Fruit fly (Drosophila melanogaster) whole organism, prepupa: ENCODE data around the gene CG12983.

Experiments used
- Blimp-1 ChIP-seq: fragments of 200-800 bp; sonication (Bioruptor generic); optimal IDR thresholded peaks from 3 replicates; lab custom pipeline; 2017; ENCODE audit warnings: missing biosample characterization, missing genetic modification characterization, mild to moderate bottlenecking, moderate library complexity, missing genetic modification reagents
- CG10631 ChIP-seq: fragments of 200-800 bp; sonication (Bioruptor generic); optimal IDR thresholded peaks from 2 replicates; lab custom pipeline; 2016; ENCODE audit warnings: missing biosample characterization, missing genetic modification characterization
- CG10669 ChIP-seq: fragments of 200-800 bp; sonication (Bioruptor generic); optimal IDR thresholded peaks from 3 replicates; lab custom pipeline; 2018; ENCODE audit warnings: missing biosample characterization, mild to moderate bottlenecking, missing genetic modification characterization, moderate library complexity
- CG11294 ChIP-seq: fragments of 200-800 bp; sonication (Bioruptor generic); IDR thresholded peaks from 2 replicates; pipeline ENCODE4 v1.3.6; 2022; ENCODE audit warnings: missing biosample characterization, missing genetic modification characterization
- CG11762 ChIP-seq: fragments of 200-800 bp; sonication (Bioruptor generic); optimal IDR thresholded peaks from 3 replicates; lab custom pipeline; 2016; ENCODE audit warnings: missing biosample characterization, missing genetic modification characterization; ENCODE audit not compliant: insufficient read depth
- CG11902 ChIP-seq: fragments of 200-800 bp; sonication (Bioruptor generic); optimal IDR thresholded peaks from 3 replicates; lab custom pipeline; 2016; ENCODE audit warnings: missing biosample characterization, missing genetic modification characterization
- CG15336 ChIP-seq: fragments of 200-800 bp; sonication (Bioruptor generic); IDR thresholded peaks from 2 replicates; pipeline ENCODE4 v1.3.6; 2022; ENCODE audit warnings: missing biosample characterization, missing genetic modification characterization
- CG1621 ChIP-seq: fragments of 200-800 bp; sonication (Bioruptor generic); optimal IDR thresholded peaks from 3 replicates; lab custom pipeline; 2018; ENCODE audit warnings: missing biosample characterization, mild to moderate bottlenecking, missing genetic modification characterization
- CG16779 ChIP-seq: fragments of 200-800 bp; sonication (Bioruptor generic); optimal IDR thresholded peaks from 3 replicates; lab custom pipeline; 2017; ENCODE audit warnings: missing biosample characterization, mild to moderate bottlenecking, missing genetic modification characterization
- CG3032 ChIP-seq: fragments of 200-800 bp; optimal IDR thresholded peaks from 2 replicates; lab custom pipeline; 2019; ENCODE audit warnings: missing biosample characterization, mild to moderate bottlenecking, missing genetic modification characterization, moderate library complexity
- CG32006 ChIP-seq: fragments of 200-800 bp; sonication (Bioruptor generic); optimal IDR thresholded peaks from 3 replicates; lab custom pipeline; 2017; ENCODE audit warnings: missing biosample characterization, mild to moderate bottlenecking, missing genetic modification characterization
- CG34406 ChIP-seq: fragments of 200-800 bp; sonication (Bioruptor generic); optimal IDR thresholded peaks from 3 replicates; lab custom pipeline; 2016; ENCODE audit warnings: missing biosample characterization, missing genetic modification characterization
- CG3919 ChIP-seq: fragments of 200-800 bp; sonication (Bioruptor generic); optimal IDR thresholded peaks from 3 replicates; lab custom pipeline; 2016; ENCODE audit warnings: missing biosample characterization, missing genetic modification characterization
- CG4318 ChIP-seq: fragments of 200-800 bp; sonication (Bioruptor generic); optimal IDR thresholded peaks from 3 replicates; lab custom pipeline; 2017; ENCODE audit warnings: missing biosample characterization, mild to moderate bottlenecking, missing genetic modification characterization
- CG6276 ChIP-seq: fragments of 200-800 bp; sonication (Bioruptor generic); optimal IDR thresholded peaks from 2 replicates; lab custom pipeline; 2017; ENCODE audit warnings: missing biosample characterization, mild to moderate bottlenecking, missing genetic modification characterization
- CG6808 ChIP-seq: fragments of 200-800 bp; sonication (Bioruptor generic); optimal IDR thresholded peaks from 3 replicates; lab custom pipeline; 2017; ENCODE audit warnings: missing biosample characterization, missing genetic modification characterization, mild to moderate bottlenecking, moderate library complexity, missing genetic modification reagents
- CG6854 ChIP-seq: fragments of 200-800 bp; sonication (Bioruptor generic); optimal IDR thresholded peaks from 2 replicates; lab custom pipeline; 2017; ENCODE audit warnings: missing biosample characterization, mild to moderate bottlenecking, missing genetic modification characterization
- CG7368 ChIP-seq: fragments of 200-800 bp; sonication (Bioruptor generic); optimal IDR thresholded peaks from 3 replicates; lab custom pipeline; 2016; ENCODE audit warnings: missing biosample characterization, missing genetic modification characterization
- CG8119 ChIP-seq: fragments of 200-800 bp; sonication (Bioruptor generic); IDR thresholded peaks from 3 replicates; pipeline ENCODE4 v1.3.6; 2022; ENCODE audit warnings: missing biosample characterization, missing genetic modification characterization
- CG8319 ChIP-seq: fragments of 200-800 bp; sonication (Bioruptor generic); optimal IDR thresholded peaks from 3 replicates; lab custom pipeline; 2016; ENCODE audit warnings: missing biosample characterization, missing genetic modification characterization
- CG8632 ChIP-seq: fragments of 200-800 bp; sonication (Bioruptor generic); optimal IDR thresholded peaks from 3 replicates; lab custom pipeline; 2016; ENCODE audit warnings: missing biosample characterization, missing genetic modification characterization
- CG9139 ChIP-seq: fragments of 200-800 bp; sonication (Bioruptor generic); optimal IDR thresholded peaks from 3 replicates; lab custom pipeline; 2017; ENCODE audit warnings: missing biosample characterization, mild to moderate bottlenecking, missing genetic modification characterization
- Eip75B ChIP-seq: fragments of 200-800 bp; sonication (Bioruptor generic); optimal IDR thresholded peaks from 3 replicates; lab custom pipeline; 2016; ENCODE audit warnings: missing biosample characterization, missing genetic modification characterization
- Eip78C ChIP-seq: fragments of 200-800 bp; sonication (Bioruptor generic); peaks from one replicate; lab custom pipeline; 2016; ENCODE audit warnings: missing biosample characterization, missing genetic modification characterization
- Eip93F ChIP-seq: fragments of 200-800 bp; sonication (Bioruptor generic); optimal IDR thresholded peaks from 2 replicates; lab custom pipeline; 2016; ENCODE audit warnings: missing biosample characterization, mild to moderate bottlenecking, missing genetic modification characterization
- Ets21C ChIP-seq: fragments of 200-800 bp; sonication (Bioruptor generic); optimal IDR thresholded peaks from 3 replicates; lab custom pipeline; 2016; ENCODE audit warnings: missing biosample characterization, missing genetic modification characterization
- Ets96B ChIP-seq: fragments of 200-800 bp; optimal IDR thresholded peaks from 2 replicates; lab custom pipeline; 2019; ENCODE audit warnings: missing biosample characterization, mild to moderate bottlenecking, missing genetic modification characterization, moderate library complexity
- Gug ChIP-seq: fragments of 200-800 bp; sonication (Bioruptor generic); IDR thresholded peaks from 2 replicates; pipeline ENCODE4 v1.3.6; 2022; ENCODE audit warnings: missing biosample characterization, missing genetic modification characterization
- Hr38 ChIP-seq: sonication (Bioruptor generic); optimal IDR thresholded peaks from 2 replicates; lab custom pipeline; 2016; ENCODE audit warnings: missing biosample characterization, missing genetic modification characterization
- Hr39 ChIP-seq: fragments of 200-800 bp; sonication (Bioruptor generic); optimal IDR thresholded peaks from 2 replicates; lab custom pipeline; 2016; ENCODE audit warnings: missing biosample characterization, missing genetic modification characterization
- Hr4 ChIP-seq: fragments of 200-800 bp; sonication (Bioruptor generic); optimal IDR thresholded peaks from 3 replicates; lab custom pipeline; 2016; ENCODE audit warnings: missing biosample characterization, missing genetic modification characterization
- Lpt ChIP-seq: fragments of 200-800 bp; sonication (Bioruptor generic); optimal IDR thresholded peaks from 3 replicates; lab custom pipeline; 2016; ENCODE audit warnings: missing biosample characterization, missing genetic modification characterization
- Met ChIP-seq: fragments of 200-800 bp; sonication (Bioruptor generic); optimal IDR thresholded peaks from 3 replicates; lab custom pipeline; 2016; ENCODE audit warnings: missing biosample characterization, missing genetic modification characterization
- OdsH ChIP-seq: fragments of 200-800 bp; sonication (Bioruptor generic); optimal IDR thresholded peaks from 3 replicates; lab custom pipeline; 2016; ENCODE audit warnings: missing biosample characterization, missing genetic modification characterization
- Smox ChIP-seq: fragments of 200-800 bp; sonication (Bioruptor generic); optimal IDR thresholded peaks from 3 replicates; lab custom pipeline; 2016; ENCODE audit warnings: missing biosample characterization, missing genetic modification characterization
- Sox102F ChIP-seq: fragments of 200-800 bp; sonication (Bioruptor generic); optimal IDR thresholded peaks from 2 replicates; lab custom pipeline; 2016; ENCODE audit warnings: missing biosample characterization, mild to moderate bottlenecking, missing genetic modification characterization
- Sox15 ChIP-seq: fragments of 200-800 bp; sonication (Bioruptor generic); optimal IDR thresholded peaks from 3 replicates; lab custom pipeline; 2016; ENCODE audit warnings: missing biosample characterization, missing genetic modification characterization
- achi ChIP-seq: fragments of 200-800 bp; sonication (Bioruptor generic); optimal IDR thresholded peaks from 3 replicates; lab custom pipeline; 2016; ENCODE audit warnings: missing biosample characterization, missing genetic modification characterization
- cyc ChIP-seq: fragments of 200-800 bp; sonication (Bioruptor generic); optimal IDR thresholded peaks from 3 replicates; lab custom pipeline; 2016; ENCODE audit warnings: missing biosample characterization, missing genetic modification characterization
- dac ChIP-seq: fragments of 200-800 bp; sonication (Bioruptor generic); optimal IDR thresholded peaks from 2 replicates; lab custom pipeline; 2017; ENCODE audit warnings: missing biosample characterization, mild to moderate bottlenecking, missing genetic modification characterization
- dsx ChIP-seq: fragments of 200-800 bp; optimal IDR thresholded peaks from 3 replicates; lab custom pipeline; 2019; ENCODE audit warnings: missing biosample characterization, mild to moderate bottlenecking, missing genetic modification characterization, moderate library complexity; ENCODE audit not compliant: poor library complexity, severe bottlenecking
- eg ChIP-seq: fragments of 200-800 bp; sonication (Bioruptor generic); IDR thresholded peaks from 3 replicates; pipeline ENCODE4 v1.3.6; 2022; ENCODE audit warnings: missing biosample characterization, missing genetic modification characterization
- esn ChIP-seq: fragments of 200-800 bp; sonication (Bioruptor generic); optimal IDR thresholded peaks from 2 replicates; lab custom pipeline; 2016; ENCODE audit warnings: missing biosample characterization, mild to moderate bottlenecking, missing genetic modification characterization, moderate library complexity
- fd59A ChIP-seq: fragments of 200-800 bp; sonication (Bioruptor generic); optimal IDR thresholded peaks from 2 replicates; lab custom pipeline; 2017; ENCODE audit warnings: missing biosample characterization, mild to moderate bottlenecking, missing genetic modification characterization, missing genetic modification reagents
- fkh ChIP-seq: fragments of 200-800 bp; sonication (Bioruptor generic); optimal IDR thresholded peaks from 3 replicates; lab custom pipeline; 2017; ENCODE audit warnings: missing biosample characterization, mild to moderate bottlenecking, missing genetic modification characterization, moderate library complexity
- lz ChIP-seq: fragments of 200-800 bp; sonication (Bioruptor generic); optimal IDR thresholded peaks from 3 replicates; lab custom pipeline; 2016; ENCODE audit warnings: missing biosample characterization, missing genetic modification characterization
- net ChIP-seq: fragments of 200-800 bp; sonication (Bioruptor generic); optimal IDR thresholded peaks from 3 replicates; lab custom pipeline; 2016; ENCODE audit warnings: missing biosample characterization, missing genetic modification characterization
- pdm3 ChIP-seq: fragments of 200-800 bp; sonication (Bioruptor generic); optimal IDR thresholded peaks from 3 replicates; lab custom pipeline; 2016; ENCODE audit warnings: missing biosample characterization, missing genetic modification characterization
- spab ChIP-seq: fragments of 200-800 bp; sonication (Bioruptor generic); optimal IDR thresholded peaks from 2 replicates; lab custom pipeline; 2017; ENCODE audit warnings: missing biosample characterization, mild to moderate bottlenecking, missing genetic modification characterization, missing genetic modification reagents
- ss ChIP-seq, 2 experiments: fragments of 200-800 bp; sonication (Bioruptor generic); optimal IDR thresholded peaks; 2 replicates in 1 of 2; 3 replicates in 1 of 2; lab custom pipeline; 2017 to 2018; ENCODE audit warnings: mild to moderate bottlenecking in 2 of 2, missing biosample characterization in 2 of 2, missing genetic modification characterization in 2 of 2, moderate library complexity in 1 of 2
- svp ChIP-seq: fragments of 200-800 bp; sonication (Bioruptor generic); peaks from one replicate; lab custom pipeline; 2016; ENCODE audit warnings: missing biosample characterization, missing genetic modification characterization
- topi ChIP-seq: fragments of 200-800 bp; sonication (Bioruptor generic); optimal IDR thresholded peaks from 3 replicates; lab custom pipeline; 2016; ENCODE audit warnings: missing biosample characterization, missing genetic modification characterization
- vri ChIP-seq: fragments of 200-800 bp; sonication (Bioruptor generic); optimal IDR thresholded peaks from 3 replicates; lab custom pipeline; 2016; ENCODE audit warnings: missing biosample characterization, mild to moderate bottlenecking, missing genetic modification characterization

Gene CG12983

DNA sequence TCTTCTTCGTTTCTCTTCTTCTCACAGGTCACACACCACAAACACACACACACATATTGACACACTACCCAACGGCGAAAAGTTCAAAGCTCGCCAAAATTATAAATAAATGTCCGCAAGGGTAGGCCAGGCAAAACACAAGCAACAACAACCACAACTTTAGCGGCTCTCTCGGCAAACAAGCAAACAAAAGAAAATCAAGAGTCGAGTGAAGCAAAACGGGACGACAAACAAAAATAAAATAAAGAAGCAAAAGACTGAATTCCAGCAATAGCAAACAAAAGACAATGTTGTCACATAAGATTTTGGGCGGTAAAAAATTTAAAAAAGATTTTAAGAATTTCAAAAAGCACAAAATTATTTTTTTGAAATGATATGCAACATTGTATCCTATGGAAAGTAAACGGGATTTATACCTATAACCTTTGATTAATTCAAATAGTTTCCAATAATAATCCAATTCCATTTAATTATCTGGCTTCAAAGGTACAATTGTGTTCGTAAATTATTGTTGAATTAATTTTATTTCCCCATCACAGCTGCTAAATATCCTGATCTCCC lies 41.8 kb upstream of the CG12983 start:
- TF ChIP-seq CG11902 (GFP tag; lab: Kevin White, UChicago): no peak
- TF ChIP-seq eg (GFP tag; lab: Robert Waterston, UW): no peak
- TF ChIP-seq CG6854: no peak
- no peak for TF ChIP-seq fd59A (GFP tag; lab: Kevin White, UChicago)
- no peak for TF ChIP-seq Hr4
- no peak for TF ChIP-seq CG10669 (GFP tag; lab: Kevin White, UChicago)
- no peak for TF ChIP-seq spab (GFP tag; lab: Kevin White, UChicago)
- no peak for TF ChIP-seq CG11294 (GFP tag; lab: Robert Waterston, UW)
- TF ChIP-seq ss (GFP tag; optimal IDR thresholded peaks at IDR 0.05; lab: Kevin White, UChicago): no peak
- no peak for TF ChIP-seq Blimp-1 (GFP tag; lab: Kevin White, UChicago)
- TF ChIP-seq dac (GFP tag; lab: Kevin White, UChicago): no peak
- TF ChIP-seq Ets96B: no peak
- TF ChIP-seq CG8319: no peak
- TF ChIP-seq net (GFP tag; lab: Kevin White, UChicago): no peak
- no peak for TF ChIP-seq Gug (GFP tag; lab: Robert Waterston, UW)
- TF ChIP-seq dsx: no peak
- TF ChIP-seq achi (GFP tag; lab: Kevin White, UChicago): peak; percentile 18
- TF ChIP-seq Eip78C (GFP tag; lab: Kevin White, UChicago): peak; percentile 77
- TF ChIP-seq CG34406: peak; percentile 7
- peak; percentile 7 for TF ChIP-seq pdm3 (GFP tag; lab: Kevin White, UChicago)
- TF ChIP-seq CG10631 (GFP tag; lab: Kevin White, UChicago): no peak
- no peak for TF ChIP-seq CG6808 (GFP tag; lab: Kevin White, UChicago)
- TF ChIP-seq Ets21C (GFP tag; lab: Kevin White, UChicago): no peak
- TF ChIP-seq CG6276 (GFP tag; lab: Kevin White, UChicago): no peak
- no peak for TF ChIP-seq Eip93F (GFP tag; lab: Kevin White, UChicago)
- TF ChIP-seq CG9139 (GFP tag; lab: Kevin White, UChicago): no peak
- TF ChIP-seq CG3919 (GFP tag; lab: Kevin White, UChicago): no peak
- no peak for TF ChIP-seq Hr38
- TF ChIP-seq lz (GFP tag; lab: Kevin White, UChicago): no peak
- TF ChIP-seq CG3032 (tag; lab: Kevin White, UChicago): no peak
- TF ChIP-seq Lpt (GFP tag; lab: Kevin White, UChicago): no peak
- no peak for TF ChIP-seq CG16779 (tag; lab: Kevin White, UChicago)
- no peak for TF ChIP-seq topi
- TF ChIP-seq fkh (GFP tag; lab: Kevin White, UChicago): peak; percentile 63
- TF ChIP-seq Smox (GFP tag; lab: Kevin White, UChicago): no peak
- no peak for TF ChIP-seq CG11762 (GFP tag; lab: Kevin White, UChicago)
- TF ChIP-seq Hr39 (GFP tag; lab: Kevin White, UChicago): no peak
- TF ChIP-seq CG4318: no peak
- TF ChIP-seq svp (GFP tag; lab: Kevin White, UChicago): no peak
- no peak for TF ChIP-seq cyc (GFP tag; lab: Kevin White, UChicago)
- TF ChIP-seq CG32006 (GFP tag; lab: Kevin White, UChicago): no peak
- peak; percentile 8 for TF ChIP-seq Met (GFP tag; lab: Kevin White, UChicago)
- TF ChIP-seq OdsH (GFP tag; lab: Kevin White, UChicago): no peak
- no peak for TF ChIP-seq Eip75B
- TF ChIP-seq Sox15 (GFP tag; lab: Kevin White, UChicago): no peak
- TF ChIP-seq esn (GFP tag; lab: Kevin White, UChicago): peak; percentile 19
- peak; percentile 12 for TF ChIP-seq Sox102F (GFP tag; lab: Kevin White, UChicago)
- TF ChIP-seq CG15336 (GFP tag; lab: Robert Waterston, UW): no peak
- no peak for TF ChIP-seq CG7368
- TF ChIP-seq CG1621 (tag; lab: Kevin White, UChicago): no peak
- no peak for TF ChIP-seq CG8119 (GFP tag; lab: Robert Waterston, UW)
- TF ChIP-seq vri: no peak
- TF ChIP-seq CG8632: no peak
